Fruit fly (Drosophila melanogaster) whole organism, embryonic: ENCODE data around the gene CG16779.

ENCODE experiments used
- Antp ChIP-seq: fragments of 200-800 bp; sonication (Bioruptor generic); optimal IDR thresholded peaks from 3 replicates; lab custom pipeline; 2016; ENCODE audit warnings: missing biosample characterization, missing genetic modification characterization
- Atf6 ChIP-seq: fragments of 200-800 bp; sonication (Bioruptor generic); IDR thresholded peaks from 2 replicates; pipeline ENCODE4 v1.3.6; 2022; ENCODE audit warnings: missing biosample characterization, missing genetic modification characterization
- Bdp1 ChIP-seq: fragments of 200-800 bp; sonication (Bioruptor generic); optimal IDR thresholded peaks from 3 replicates; lab custom pipeline; 2016; ENCODE audit warnings: missing biosample characterization, missing genetic modification characterization
- Bgb ChIP-seq: fragments of 200-800 bp; sonication (Bioruptor generic); IDR thresholded peaks from 2 replicates; pipeline ENCODE4 v1.3.6; 2022; ENCODE audit warnings: missing biosample characterization, missing genetic modification characterization; ENCODE audit not compliant: partially characterized antibody
- CG10543 ChIP-seq: fragments of 200-800 bp; sonication (Bioruptor generic); optimal IDR thresholded peaks from 3 replicates; lab custom pipeline; 2017; ENCODE audit warnings: missing biosample characterization, mild to moderate bottlenecking, missing genetic modification characterization, moderate library complexity
- CG10654 ChIP-seq: fragments of 200-800 bp; sonication (Bioruptor generic); optimal IDR thresholded peaks from 2 replicates; lab custom pipeline; 2016; ENCODE audit warnings: missing biosample characterization, missing genetic modification characterization
- CG11723 ChIP-seq: fragments of 200-800 bp; sonication (Bioruptor generic); optimal IDR thresholded peaks from 2 replicates; lab custom pipeline; 2017; ENCODE audit warnings: missing biosample characterization, mild to moderate bottlenecking, missing genetic modification characterization
- CG12104 ChIP-seq: fragments of 200-800 bp; sonication (Bioruptor generic); optimal IDR thresholded peaks from 3 replicates; lab custom pipeline; 2016; ENCODE audit warnings: missing biosample characterization, missing genetic modification characterization
- CG14441 ChIP-seq: fragments of 200-800 bp; sonication (Bioruptor generic); IDR thresholded peaks from 2 replicates; pipeline ENCODE4 v1.3.6; 2022; ENCODE audit warnings: missing biosample characterization, missing genetic modification characterization
- CG14667 ChIP-seq: fragments of 200-800 bp; sonication (Bioruptor generic); IDR thresholded peaks from 2 replicates; pipeline ENCODE4 v1.3.6; 2022; ENCODE audit warnings: missing biosample characterization, missing genetic modification characterization
- CG14965 ChIP-seq: fragments of 200-800 bp; sonication (Bioruptor generic); optimal IDR thresholded peaks from 2 replicates; lab custom pipeline; 2016; ENCODE audit warnings: missing biosample characterization, missing genetic modification characterization, borderline replicate concordance
- CG15073 ChIP-seq: fragments of 200-800 bp; sonication (Bioruptor generic); optimal IDR thresholded peaks from 2 replicates; lab custom pipeline; 2016; ENCODE audit warnings: missing biosample characterization, missing genetic modification characterization
- CG1602 ChIP-seq: fragments of 200-800 bp; sonication (Bioruptor generic); optimal IDR thresholded peaks from 3 replicates; lab custom pipeline; 2016; ENCODE audit warnings: missing biosample characterization, missing genetic modification characterization
- CG16815 ChIP-seq: fragments of 200-800 bp; sonication (Bioruptor generic); optimal IDR thresholded peaks from 3 replicates; lab custom pipeline; 2017; ENCODE audit warnings: missing biosample characterization, mild to moderate bottlenecking, missing genetic modification characterization
- CG18011 ChIP-seq: fragments of 200-800 bp; sonication (Bioruptor generic); optimal IDR thresholded peaks from 2 replicates; lab custom pipeline; 2017; ENCODE audit warnings: missing biosample characterization, missing genetic modification characterization, mild to moderate bottlenecking, moderate library complexity, missing genotype
- CG34422 ChIP-seq: fragments of 200-800 bp; sonication (Bioruptor generic); IDR thresholded peaks from 3 replicates; pipeline ENCODE4 v1.3.6; 2022; ENCODE audit warnings: missing biosample characterization, missing genetic modification characterization
- CG4282 ChIP-seq: fragments of 200-800 bp; sonication (Bioruptor generic); optimal IDR thresholded peaks from 2 replicates; lab custom pipeline; 2016; ENCODE audit warnings: missing biosample characterization, missing genetic modification characterization
- CG6689 ChIP-seq: fragments of 200-800 bp; sonication (Bioruptor generic); IDR thresholded peaks from 2 replicates; pipeline ENCODE4 v1.3.6; 2022; ENCODE audit warnings: missing biosample characterization, missing genetic modification characterization
- CG6813 ChIP-seq: fragments of 200-800 bp; sonication (Bioruptor generic); optimal IDR thresholded peaks from 2 replicates; lab custom pipeline; 2017; ENCODE audit warnings: missing biosample characterization, missing genetic modification characterization, mild to moderate bottlenecking, moderate library complexity, missing genetic modification reagents
- CG7839 ChIP-seq: fragments of 200-800 bp; sonication (Bioruptor generic); optimal IDR thresholded peaks from 3 replicates; lab custom pipeline; 2018; ENCODE audit warnings: missing biosample characterization, mild to moderate bottlenecking, missing genetic modification characterization, moderate library complexity
- CG8281 ChIP-seq: fragments of 200-800 bp; sonication (Bioruptor generic); optimal IDR thresholded peaks from 2 replicates; lab custom pipeline; 2018; ENCODE audit warnings: missing biosample characterization, mild to moderate bottlenecking, missing genetic modification characterization, moderate library complexity
- CG8290 ChIP-seq, 3 experiments: fragments of 200-800 bp; sonication (Bioruptor generic); optimal IDR thresholded peaks; 2 replicates each; lab custom pipeline; 2016 to 2019; ENCODE audit warnings: missing biosample characterization in 3 of 3, missing genetic modification characterization in 3 of 3, mild to moderate bottlenecking in 2 of 3, moderate library complexity in 1 of 3
- CG8388 ChIP-seq: fragments of 200-800 bp; sonication (Bioruptor generic); optimal IDR thresholded peaks from 2 replicates; lab custom pipeline; 2019; ENCODE audit warnings: missing biosample characterization, mild to moderate bottlenecking, missing genetic modification characterization, moderate library complexity
- CG9609 ChIP-seq: fragments of 200-800 bp; sonication (Bioruptor generic); optimal IDR thresholded peaks from 3 replicates; lab custom pipeline; 2016; ENCODE audit warnings: missing biosample characterization, missing genetic modification characterization
- ERR ChIP-seq: fragments of 200-800 bp; sonication (Bioruptor generic); optimal IDR thresholded peaks from 2 replicates; lab custom pipeline; 2016; ENCODE audit warnings: missing biosample characterization, missing genetic modification characterization
- Ets65A ChIP-seq: fragments of 200-800 bp; sonication (Bioruptor generic); peaks from one replicate; lab custom pipeline; 2016; ENCODE audit warnings: missing biosample characterization, missing genetic modification characterization
- Gsc ChIP-seq: fragments of 200-800 bp; sonication (Bioruptor generic); IDR thresholded peaks from 2 replicates; pipeline ENCODE4 v1.3.6; 2022; ENCODE audit warnings: missing biosample characterization, missing genetic modification characterization
- HLH3B ChIP-seq: fragments of 200-800 bp; sonication (Bioruptor generic); IDR thresholded peaks from 2 replicates; pipeline ENCODE4 v1.3.6; 2022; ENCODE audit warnings: missing biosample characterization, missing genetic modification characterization
- Kr ChIP-seq: fragments of 200-800 bp; sonication (Bioruptor generic); optimal IDR thresholded peaks from 2 replicates; lab custom pipeline; 2017; ENCODE audit warnings: missing biosample characterization, mild to moderate bottlenecking, missing genetic modification characterization
- Meics ChIP-seq: fragments of 200-800 bp; sonication (Bioruptor generic); optimal IDR thresholded peaks from 2 replicates; lab custom pipeline; 2017; ENCODE audit warnings: missing biosample characterization, mild to moderate bottlenecking, missing genetic modification characterization
- Myb ChIP-seq: fragments of 200-800 bp; sonication (Bioruptor generic); optimal IDR thresholded peaks from 2 replicates; lab custom pipeline; 2016; ENCODE audit warnings: missing biosample characterization, missing genetic modification characterization
- NfI ChIP-seq: fragments of 200-800 bp; sonication (Bioruptor generic); optimal IDR thresholded peaks from 3 replicates; lab custom pipeline; 2018; ENCODE audit warnings: missing biosample characterization, mild to moderate bottlenecking, missing genetic modification characterization, moderate library complexity
- Oli ChIP-seq: fragments of 200-800 bp; sonication (Bioruptor generic); optimal IDR thresholded peaks from 2 replicates; lab custom pipeline; 2018; ENCODE audit warnings: missing biosample characterization, mild to moderate bottlenecking, missing genetic modification characterization, moderate library complexity
- Sox100B ChIP-seq: fragments of 200-800 bp; sonication (Bioruptor generic); optimal IDR thresholded peaks from 3 replicates; lab custom pipeline; 2018; ENCODE audit warnings: missing biosample characterization, mild to moderate bottlenecking, missing genetic modification characterization
- Tbp ChIP-seq: fragments of >200 bp; optimal IDR thresholded peaks from 2 replicates; lab custom pipeline; 2018; ENCODE audit warnings: missing biosample characterization, missing genetic modification characterization
- bbx ChIP-seq: fragments of 200-800 bp; sonication (Bioruptor generic); IDR thresholded peaks from 2 replicates; pipeline ENCODE4 v1.3.6; 2022; ENCODE audit warnings: missing biosample characterization, missing genetic modification characterization; ENCODE audit not compliant: partially characterized antibody
- dan ChIP-seq: fragments of 200-800 bp; sonication (Bioruptor generic); IDR thresholded peaks from 2 replicates; pipeline ENCODE4 v1.3.6; 2022; ENCODE audit warnings: missing biosample characterization, missing genetic modification characterization
- dysf ChIP-seq: fragments of 200-800 bp; sonication (Bioruptor generic); IDR thresholded peaks from 3 replicates; pipeline ENCODE4 v1.3.6; 2022; ENCODE audit warnings: missing biosample characterization, missing genetic modification characterization
- kni ChIP-seq: fragments of 200-800 bp; sonication (Bioruptor generic); optimal IDR thresholded peaks from 3 replicates; lab custom pipeline; 2017; ENCODE audit warnings: mild to moderate bottlenecking, missing biosample characterization, missing genetic modification reagents, missing genetic modification characterization
- lbe ChIP-seq: fragments of 200-800 bp; sonication (Bioruptor generic); optimal IDR thresholded peaks from 2 replicates; lab custom pipeline; 2016; ENCODE audit warnings: missing biosample characterization, mild to moderate bottlenecking, missing genetic modification characterization
- mam ChIP-seq: fragments of 200-800 bp; sonication (Bioruptor generic); optimal IDR thresholded peaks from 3 replicates; lab custom pipeline; 2016; ENCODE audit warnings: missing biosample characterization, missing genetic modification characterization
- pnt ChIP-seq: fragments of 200-800 bp; sonication (Bioruptor generic); optimal IDR thresholded peaks from 3 replicates; lab custom pipeline; 2016; ENCODE audit warnings: missing biosample characterization, missing genetic modification characterization
- seq ChIP-seq: fragments of 200-800 bp; sonication (Bioruptor generic); IDR thresholded peaks from 2 replicates; pipeline ENCODE4 v1.3.6; 2022; ENCODE audit warnings: missing biosample characterization, missing genetic modification characterization
- slou ChIP-seq: fragments of 200-800 bp; sonication (Bioruptor generic); optimal IDR thresholded peaks from 3 replicates; lab custom pipeline; 2016; ENCODE audit warnings: missing biosample characterization, missing genetic modification characterization
- tin ChIP-seq: fragments of 200-800 bp; sonication (Bioruptor generic); optimal IDR thresholded peaks from 3 replicates; lab custom pipeline; 2016; ENCODE audit warnings: missing biosample characterization, missing genetic modification characterization
- tio ChIP-seq: fragments of 200-800 bp; sonication (Bioruptor generic); optimal IDR thresholded peaks from 2 replicates; lab custom pipeline; 2017; ENCODE audit warnings: missing biosample characterization, missing genetic modification characterization, inconsistent platforms
- tll ChIP-seq, 2 experiments: fragments of 200-800 bp in 1 of 2; fragments of >200 bp in 1 of 2; sonication (Bioruptor generic) in 1 of 2; optimal IDR thresholded peaks; 2 replicates each; lab custom pipeline; 2017 to 2019; ENCODE audit warnings: missing biosample characterization in 2 of 2, missing genetic modification characterization in 2 of 2, mild to moderate bottlenecking in 1 of 2, moderate library complexity in 1 of 2
- toy ChIP-seq: fragments of 200-800 bp; sonication (Bioruptor generic); IDR thresholded peaks from 2 replicates; pipeline ENCODE4 v1.3.6; 2022; ENCODE audit warnings: missing biosample characterization, missing genetic modification characterization
- twi ChIP-seq: fragments of 200-800 bp; optimal IDR thresholded peaks from 2 replicates; lab custom pipeline; 2019; ENCODE audit warnings: missing biosample characterization, mild to moderate bottlenecking, missing genetic modification characterization, moderate library complexity
- vfl ChIP-seq: fragments of 200-800 bp; sonication (Bioruptor generic); optimal IDR thresholded peaks from 2 replicates; lab custom pipeline; 2016; ENCODE audit warnings: missing biosample characterization, missing genetic modification characterization

The CG16779 gene

DNA sequence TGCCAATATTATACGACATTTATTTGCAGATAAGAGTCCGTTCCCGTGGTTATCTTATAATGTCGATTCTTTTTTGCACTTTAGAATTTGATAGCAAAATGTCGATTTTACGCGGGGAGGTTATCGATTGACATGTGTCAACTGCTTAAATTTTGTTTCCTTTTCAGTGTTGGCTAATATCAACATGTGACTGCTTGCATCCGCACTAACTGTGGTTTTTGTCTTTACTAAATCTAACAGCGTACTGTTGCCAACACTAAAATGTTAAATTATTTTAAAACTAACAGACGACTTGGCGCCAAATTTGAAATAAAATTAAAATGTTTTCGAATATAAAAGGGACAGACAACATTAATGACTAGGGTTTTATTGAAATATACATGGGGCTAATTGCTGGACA lies 3.3 kb upstream of the CG16779 start (continued):
- TF ChIP-seq Antp (GFP tag; lab: Kevin White, UChicago), result peak; percentile 83
- TF ChIP-seq CG6813 (GFP tag; lab: Kevin White, UChicago), result no peak
- peak; percentile 100 for TF ChIP-seq Ets65A (GFP tag; lab: Kevin White, UChicago)
- TF ChIP-seq ERR (GFP tag; lab: Kevin White, UChicago), result peak; percentile 81
- TF ChIP-seq dan (GFP tag; lab: Robert Waterston, UW), result no peak
- peak; percentile 75 for TF ChIP-seq CG4282 (GFP tag; lab: Kevin White, UChicago)
- TF ChIP-seq Oli, result peak; percentile 15
- TF ChIP-seq Atf6 (GFP tag; lab: Robert Waterston, UW), result 0 out of 2 replicates have a peak, but pooled peaks have one; percentile 30
- peak; percentile 83 for TF ChIP-seq vfl (GFP tag; lab: Kevin White, UChicago)
- TF ChIP-seq seq, result no peak
- TF ChIP-seq Bgb (GFP tag; lab: Robert Waterston, UW), result peak; percentile 85
- no peak for TF ChIP-seq CG14965 (GFP tag; lab: Kevin White, UChicago)
- peak; percentile 55; the same call in 1 of the 2 replicates for TF ChIP-seq HLH3B (GFP tag; lab: Robert Waterston, UW)
- TF ChIP-seq mam (GFP tag; lab: Kevin White, UChicago), result peak; percentile 88
- peak; percentile 19; the same call in 1 of the 2 replicates for TF ChIP-seq CG14441 (GFP tag; lab: Robert Waterston, UW)
- TF ChIP-seq Kr (GFP tag; lab: Kevin White, UChicago), result no peak
- peak; percentile 55 for TF ChIP-seq CG16815 (GFP tag; lab: Kevin White, UChicago)
- TF ChIP-seq Tbp (GFP tag; lab: Kevin White, UChicago), result no peak
- 0 out of 3 replicates have a peak, but pooled peaks have one; percentile 8 for TF ChIP-seq CG34422 (GFP tag; lab: Robert Waterston, UW)
- TF ChIP-seq dysf (GFP tag; lab: Robert Waterston, UW), result peak; percentile 70; the same call in 2 of the 3 replicates
- TF ChIP-seq CG6689 (GFP tag; lab: Robert Waterston, UW), result no peak
- TF ChIP-seq kni (GFP tag; lab: Kevin White, UChicago), result no peak
- TF ChIP-seq CG7839, result peak; percentile 62
- TF ChIP-seq CG14667 (GFP tag; lab: Robert Waterston, UW), result no peak
- peak; percentile 86 for TF ChIP-seq Myb
- peak; percentile 76 for TF ChIP-seq slou (GFP tag; lab: Kevin White, UChicago)
- peak; percentile 76 for TF ChIP-seq twi (tag; lab: Kevin White, UChicago)
- peak; percentile 74 for TF ChIP-seq pnt
- TF ChIP-seq Sox100B (GFP tag; lab: Kevin White, UChicago), result no peak
- TF ChIP-seq tio (GFP tag; lab: Kevin White, UChicago), result no peak
- TF ChIP-seq bbx (GFP tag; lab: Robert Waterston, UW), result peak; percentile 60; the same call in 1 of the 2 replicates
- peak; percentile 50 for TF ChIP-seq CG10654 (GFP tag; lab: Kevin White, UChicago)
- peak; percentile 19 for TF ChIP-seq CG11723 (GFP tag; lab: Kevin White, UChicago)
- peak; percentile 85 for TF ChIP-seq CG8290 (GFP tag; optimal IDR thresholded peaks at IDR 0.05; lab: Kevin White, UChicago)
- peak; percentile 25 to 94 for TF ChIP-seq CG8290 (tag; optimal IDR thresholded peaks at IDR 0.05; lab: Kevin White, UChicago)
- peak; percentile 54 for TF ChIP-seq tin (GFP tag; lab: Kevin White, UChicago)
- TF ChIP-seq lbe (GFP tag; lab: Kevin White, UChicago), result peak; percentile 67
- peak; percentile 58 for TF ChIP-seq CG1602 (GFP tag; lab: Kevin White, UChicago)
- no peak for TF ChIP-seq CG8281 (tag; lab: Kevin White, UChicago)
- peak; percentile 53 for TF ChIP-seq CG10543 (GFP tag; lab: Kevin White, UChicago)
- TF ChIP-seq CG9609 (GFP tag; lab: Kevin White, UChicago), result peak; percentile 77
- no peak for TF ChIP-seq CG12104 (GFP tag; lab: Kevin White, UChicago)
- TF ChIP-seq CG8388 (GFP tag; lab: Kevin White, UChicago), result no peak
- peak; percentile 62 for TF ChIP-seq Meics (GFP tag; lab: Kevin White, UChicago)
- peak; percentile 87 for TF ChIP-seq NfI
- peak; percentile 44 for TF ChIP-seq CG18011 (GFP tag; lab: Kevin White, UChicago)
- no peak for TF ChIP-seq tll (GFP tag; optimal IDR thresholded peaks at IDR 0.05; lab: Kevin White, UChicago)
- no peak for TF ChIP-seq toy (GFP tag; lab: Robert Waterston, UW)
- TF ChIP-seq CG15073 (GFP tag; lab: Kevin White, UChicago), result no peak
- TF ChIP-seq Gsc (GFP tag; lab: Robert Waterston, UW), result no peak
- peak; percentile 55 for TF ChIP-seq Bdp1 (GFP tag; lab: Kevin White, UChicago)
